Worm (Caenorhabditis elegans) whole organism, L4 larva: Measurements from ENCODE around the gene msp-152.
A peak's percentile ranks its signal among the peaks of the same experiment; 100 is the strongest.
"Not testable (repeated sequence)": the region's sequence is repeated elsewhere in the genome, so short reads cannot be mapped to it uniquely, and the experiment has no call there.

Experiments used
- D1046.2 ChIP-seq: fragments of 200-800 bp; sonication (Bioruptor generic); IDR thresholded peaks from 2 replicates; pipeline ENCODE4 v1.3.6; 2022; ENCODE audit warnings: missing genetic modification characterization, missing compliant biosample characterization
- F10B5.3 ChIP-seq: sonication (generic microtip); optimal IDR thresholded peaks from 2 replicates; lab custom pipeline; 2016; ENCODE audit warnings: mild to moderate bottlenecking, missing genetic modification characterization, missing compliant biosample characterization
- F26F4.8 ChIP-seq: fragments of 200-800 bp; sonication (Bioruptor generic); conservative IDR thresholded peaks from 2 replicates; pipeline ENCODE4 v1.3.6; 2022; ENCODE audit warnings: missing genetic modification characterization, missing compliant biosample characterization
- T20F7.1 ChIP-seq: fragments of 200-800 bp; sonication (Bioruptor generic); optimal IDR thresholded peaks from 2 replicates; lab custom pipeline; 2018; ENCODE audit warnings: mild to moderate bottlenecking, missing genetic modification characterization, missing compliant biosample characterization
- T26A8.4 ChIP-seq: fragments of 200-800 bp; sonication (Bioruptor generic); IDR thresholded peaks from 2 replicates; pipeline ENCODE4 v1.3.6; 2022; ENCODE audit warnings: missing genetic modification characterization, missing compliant biosample characterization
- Y48G9A.11 ChIP-seq: fragments of 200-800 bp; sonication (Bioruptor generic); IDR thresholded peaks from 2 replicates; pipeline ENCODE4 v1.3.6; 2022; ENCODE audit warnings: missing genetic modification reagents, missing genetic modification characterization, missing compliant biosample characterization
- ZK546.5 ChIP-seq, 2 experiments: sonication (generic microtip); optimal IDR thresholded peaks; 2 replicates each; lab custom pipeline; 2017; ENCODE audit warnings: missing biosample characterization in 2 of 2, missing genetic modification characterization in 2 of 2
- aha-1 ChIP-seq: fragments of 150-350 bp; peaks from one replicate; lab custom pipeline; 2014; ENCODE audit warnings: missing biosample characterization, missing genetic modification characterization
- aly-2 ChIP-seq: sonication (generic microtip); optimal IDR thresholded peaks from 2 replicates; lab custom pipeline; 2018; ENCODE audit warnings: missing biosample characterization, missing genetic modification characterization
- ceh-20 ChIP-seq: fragments of 200-800 bp; sonication (Bioruptor generic); IDR thresholded peaks from 2 replicates; pipeline ENCODE4 v1.3.6; 2022; ENCODE audit warnings: missing genetic modification reagents, missing genetic modification characterization, missing compliant biosample characterization
- ceh-44 ChIP-seq: fragments of 200-800 bp; sonication (Bioruptor generic); IDR thresholded peaks from 2 replicates; pipeline ENCODE4 v1.3.6; 2022; ENCODE audit warnings: missing genetic modification reagents, missing genetic modification characterization, missing compliant biosample characterization
- ceh-62 ChIP-seq: sonication (generic microtip); optimal IDR thresholded peaks from 2 replicates; lab custom pipeline; 2017; ENCODE audit warnings: missing biosample characterization, missing genetic modification characterization
- ceh-82 ChIP-seq: sonication (generic microtip); optimal IDR thresholded peaks from 2 replicates; lab custom pipeline; 2017; ENCODE audit warnings: missing biosample characterization, missing genetic modification characterization
- daf-12 ChIP-seq: fragments of 150-350 bp; optimal IDR thresholded peaks from 2 replicates; lab custom pipeline; 2014; ENCODE audit warnings: missing biosample characterization, missing genetic modification reagents, missing genetic modification characterization
- daf-19 ChIP-seq: fragments of 200-800 bp; sonication (Bioruptor generic); conservative IDR thresholded peaks from 2 replicates; pipeline ENCODE4 v1.3.6; 2022; ENCODE audit warnings: missing genetic modification characterization, missing compliant biosample characterization
- dmd-6 ChIP-seq: fragments of 200-800 bp; sonication (Bioruptor generic); IDR thresholded peaks from 2 replicates; pipeline ENCODE4 v1.3.6; 2022; ENCODE audit warnings: missing genetic modification reagents, missing genetic modification characterization, missing compliant biosample characterization
- dmd-8 ChIP-seq: fragments of 200-800 bp; sonication (Bioruptor generic); IDR thresholded peaks from 2 replicates; pipeline ENCODE4 v1.3.6; 2022; ENCODE audit warnings: missing genetic modification characterization, missing compliant biosample characterization
- dmd-9 ChIP-seq: fragments of 200-800 bp; sonication (Bioruptor generic); IDR thresholded peaks from 2 replicates; pipeline ENCODE4 v1.3.6; 2022; ENCODE audit warnings: missing genetic modification reagents, missing genetic modification characterization, missing compliant biosample characterization
- dpl-1 ChIP-seq: fragments of 150-350 bp; optimal IDR thresholded peaks from 2 replicates; lab custom pipeline; 2014; ENCODE audit warnings: missing biosample characterization, missing genetic modification reagents, missing genetic modification characterization
- dve-1 ChIP-seq: sonication (generic microtip); optimal IDR thresholded peaks from 2 replicates; lab custom pipeline; 2017; ENCODE audit warnings: antibody characterized with exemption, mild to moderate bottlenecking, missing genetic modification characterization, missing compliant biosample characterization; ENCODE audit not compliant: insufficient read depth
- fkh-10 ChIP-seq: fragments of 150-350 bp; optimal IDR thresholded peaks from 2 replicates; lab custom pipeline; 2014; ENCODE audit warnings: missing biosample characterization, missing genetic modification reagents, missing genetic modification characterization
- fos-1 ChIP-seq: fragments of 150-350 bp; optimal IDR thresholded peaks from 2 replicates; lab custom pipeline; 2014; ENCODE audit warnings: missing biosample characterization, missing genetic modification characterization
- hlh-11 ChIP-seq: fragments of 200-800 bp; sonication (Bioruptor generic); optimal IDR thresholded peaks from 2 replicates; lab custom pipeline; 2018; ENCODE audit warnings: mild to moderate bottlenecking, missing genetic modification characterization, missing compliant biosample characterization
- lin-13 ChIP-seq: fragments of 150-350 bp; optimal IDR thresholded peaks from 2 replicates; lab custom pipeline; 2014; ENCODE audit warnings: missing biosample characterization, missing genetic modification reagents, missing genetic modification characterization
- lin-15B ChIP-seq: fragments of 150-350 bp; sonication (generic microtip); optimal IDR thresholded peaks from 3 replicates; lab custom pipeline; 2014; ENCODE audit warnings: missing biosample characterization, missing genetic modification characterization
- lin-38 ChIP-seq: fragments of 200-800 bp; sonication (Bioruptor generic); IDR thresholded peaks from 2 replicates; pipeline ENCODE4 v1.3.6; 2022; ENCODE audit warnings: missing genetic modification reagents, missing genetic modification characterization, missing compliant biosample characterization
- lsy-2 ChIP-seq, 2 experiments: fragments of 150-350 bp in 1 of 2; sonication (generic microtip) in 1 of 2; optimal IDR thresholded peaks; 2 replicates each; lab custom pipeline; 2014 to 2017; ENCODE audit warnings: missing biosample characterization in 2 of 2, missing genetic modification characterization in 2 of 2
- madf-5 ChIP-seq, 2 experiments: fragments of 200-800 bp; sonication (Bioruptor generic); IDR thresholded peaks; 2 replicates each; pipeline ENCODE4 v1.3.6; 2022; ENCODE audit warnings: missing compliant biosample characterization in 2 of 2, missing genetic modification characterization in 2 of 2
- madf-9 ChIP-seq: fragments of 200-800 bp; sonication (Bioruptor generic); conservative IDR thresholded peaks from 2 replicates; pipeline ENCODE4 v1.3.6; 2022; ENCODE audit warnings: missing genetic modification reagents, missing genetic modification characterization, missing compliant biosample characterization
- mdt-29 ChIP-seq: fragments of 200-800 bp; sonication (Bioruptor generic); IDR thresholded peaks from 2 replicates; pipeline ENCODE4 v1.3.6; 2022; ENCODE audit warnings: missing genetic modification reagents, missing genetic modification characterization, missing compliant biosample characterization
- nhr-10 ChIP-seq: fragments of 150-350 bp; optimal IDR thresholded peaks from 2 replicates; lab custom pipeline; 2014; ENCODE audit warnings: missing biosample characterization, missing genetic modification characterization
- nhr-28 ChIP-seq: fragments of 150-350 bp; optimal IDR thresholded peaks from 2 replicates; lab custom pipeline; 2014; ENCODE audit warnings: missing biosample characterization, missing genetic modification characterization
- nhr-41 ChIP-seq: fragments of 200-800 bp; sonication (Bioruptor generic); IDR thresholded peaks from 2 replicates; pipeline ENCODE4 v1.3.6; 2022; ENCODE audit warnings: missing genetic modification reagents, missing genetic modification characterization, missing compliant biosample characterization
- nhr-42 ChIP-seq: fragments of 200-800 bp; sonication (Bioruptor generic); IDR thresholded peaks from 2 replicates; pipeline ENCODE4 v1.3.6; 2022; ENCODE audit warnings: missing genetic modification characterization, missing compliant biosample characterization
- nhr-48 ChIP-seq: sonication (generic microtip); optimal IDR thresholded peaks from 2 replicates; lab custom pipeline; 2016; ENCODE audit warnings: mild to moderate bottlenecking, missing genetic modification characterization, missing compliant biosample characterization
- pha-4 ChIP-seq, 2 experiments: fragments of 150-350 bp in 1 of 2; fragments of 200-800 bp in 1 of 2; sonication (Bioruptor generic) in 1 of 2; IDR thresholded peaks in 1 of 2; optimal IDR thresholded peaks in 1 of 2; 2 replicates each; pipeline versions ENCODE4 v1.3.6 to Lab custom; 2014 to 2022; ENCODE audit warnings: missing genetic modification characterization in 2 of 2, missing genetic modification reagents in 2 of 2, missing biosample characterization in 1 of 2, missing compliant biosample characterization in 1 of 2
- php-3 ChIP-seq: fragments of 200-800 bp; sonication (Bioruptor generic); IDR thresholded peaks from 2 replicates; pipeline ENCODE4 v1.3.6; 2022; ENCODE audit warnings: missing genetic modification reagents, missing genetic modification characterization, missing compliant biosample characterization
- rbr-2 ChIP-seq: sonication (generic microtip); optimal IDR thresholded peaks from 2 replicates; lab custom pipeline; 2016; ENCODE audit warnings: missing genotype, missing genetic modification characterization, missing compliant biosample characterization
- saeg-2 ChIP-seq: fragments of 200-800 bp; sonication (Bioruptor generic); IDR thresholded peaks from 2 replicates; pipeline ENCODE4 v1.3.6; 2022; ENCODE audit warnings: missing genetic modification reagents, missing genetic modification characterization, missing compliant biosample characterization
- snpc-1.2 ChIP-seq: fragments of 200-800 bp; sonication (Bioruptor generic); IDR thresholded peaks from 2 replicates; pipeline ENCODE4 v1.3.6; 2022; ENCODE audit warnings: missing genetic modification reagents, missing genetic modification characterization, missing compliant biosample characterization
- spr-1 ChIP-seq: sonication (generic microtip); optimal IDR thresholded peaks from 2 replicates; lab custom pipeline; 2016; ENCODE audit warnings: mild to moderate bottlenecking, missing genetic modification characterization, missing compliant biosample characterization
- spr-3 ChIP-seq: fragments of 200-800 bp; sonication (Bioruptor generic); optimal IDR thresholded peaks from 2 replicates; lab custom pipeline; 2018; ENCODE audit warnings: mild to moderate bottlenecking, missing genetic modification characterization, missing compliant biosample characterization
- ztf-7 ChIP-seq: fragments of 150-350 bp; optimal IDR thresholded peaks from 2 replicates; lab custom pipeline; 2014; ENCODE audit warnings: missing biosample characterization, missing genetic modification characterization

The msp-152 gene

DNA sequence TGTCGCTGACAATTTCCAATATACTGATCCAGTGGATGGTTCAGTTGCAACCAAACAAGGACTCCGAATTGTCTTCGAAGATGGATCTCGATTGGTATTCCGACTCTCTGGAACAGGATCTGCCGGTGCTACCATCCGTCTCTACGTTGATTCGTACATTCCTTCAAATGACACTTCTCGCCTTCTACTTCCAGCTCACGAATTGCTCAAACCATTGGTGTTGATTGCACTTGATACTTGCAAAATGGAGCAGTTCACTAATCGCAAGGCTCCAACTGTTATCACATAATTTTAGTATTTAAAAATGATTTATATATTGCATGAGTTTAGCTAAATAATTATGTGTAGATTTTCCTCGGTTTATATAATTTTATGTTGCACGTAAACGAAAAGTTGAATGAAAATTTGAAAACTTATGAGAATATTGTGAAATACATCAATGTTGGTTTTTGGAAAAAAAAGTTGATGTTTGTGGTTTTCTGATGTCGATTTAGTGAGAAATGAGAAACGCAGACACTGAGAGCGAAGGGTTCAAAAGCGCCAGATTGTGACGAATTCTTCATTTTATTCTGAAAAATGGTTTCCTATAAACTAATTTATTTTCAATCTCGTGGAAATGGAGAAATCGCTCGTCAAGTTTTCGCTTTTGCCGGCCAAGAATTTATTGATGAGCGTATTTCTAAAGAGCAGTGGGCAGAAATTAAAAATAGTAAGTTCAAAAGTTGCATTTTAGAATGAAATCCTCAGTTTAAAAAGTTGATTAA is 41.6 kb upstream of the msp-152 start, which contains the start of gene gst-9 (continued):
- TF ChIP-seq spr-3 (GFP tag; lab: Kevin White, UChicago) = peak; percentile 25
- TF ChIP-seq hlh-11 (tag; lab: Kevin White, UChicago) = peak; percentile 42
- TF ChIP-seq lsy-2 (tag; optimal IDR thresholded peaks at IDR 0.05; lab: Kevin White, UChicago) = peak in 1 of 2 experiments; percentile 61
- peak; percentile 65 for TF ChIP-seq aha-1 (tag; lab: Kevin White, UChicago)
- TF ChIP-seq Y48G9A.11 (GFP tag; lab: Robert Waterston, UW) = no peak
- TF ChIP-seq ceh-44 = no peak
- peak; percentile 56 for TF ChIP-seq nhr-28 (tag; lab: Kevin White, UChicago)
- TF ChIP-seq madf-5 (GFP tag; IDR thresholded peaks at IDR 0.05; lab: Robert Waterston, UW) = no peak
- peak; percentile 23 for TF ChIP-seq spr-1
- 0 out of 2 replicates have a peak, but pooled peaks have one; percentile 8 for TF ChIP-seq dmd-6 (GFP tag; lab: Robert Waterston, UW)

ce11 chrII:4892594-4892993 is 40.2 kb upstream of the msp-152 start, which contains the start of gene msp-33:
TSS of gene msp-33 (minus strand) at chrII:4892694.
- TF ChIP-seq aha-1 (tag; lab: Kevin White, UChicago) (peak; percentile 1), lin-15B (tag; lab: Kevin White, UChicago) (no peak), F10B5.3 (tag; lab: Kevin White, UChicago) (no peak), saeg-2 (GFP tag; lab: Robert Waterston, UW) (no peak)

DNA sequence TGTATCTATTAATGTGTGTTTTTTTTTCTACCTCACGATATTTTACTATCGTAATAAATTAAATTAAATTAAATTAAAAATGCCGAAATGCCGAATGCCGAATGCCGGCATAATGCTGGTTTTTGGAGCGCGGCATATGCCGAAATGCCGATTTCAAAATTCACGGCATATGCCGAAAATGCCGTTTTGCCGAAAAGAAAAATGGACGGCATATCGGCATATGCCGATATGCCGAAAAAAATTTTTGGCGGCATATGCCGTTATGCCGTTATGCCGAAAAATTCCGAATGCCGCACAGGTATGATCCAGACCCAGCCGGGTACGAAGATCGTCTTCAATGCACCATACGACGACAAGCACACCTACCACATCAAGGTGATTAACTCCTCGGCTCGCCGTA is 34.3 kb upstream of the msp-152 start, which contains the start of gene msp-32:
Gene msp-32 (plus strand): TSS at position 301 of the 400 bp plus-strand sequence.
- TF ChIP-seq ZK546.5 (tag; optimal IDR thresholded peaks at IDR 0.05; lab: Kevin White, UChicago); nhr-10 (tag; lab: Kevin White, UChicago); saeg-2 (GFP tag; lab: Robert Waterston, UW): not testable (repeated sequence)

- TF ChIP-seq php-3 (GFP tag; lab: Robert Waterston, UW) (no peak), F26F4.8 (GFP tag; lab: Robert Waterston, UW) (no peak), ZK546.5 (tag; optimal IDR thresholded peaks at IDR 0.05; lab: Kevin White, UChicago) (no peak), dmd-8 (no peak), dmd-9 (GFP tag; lab: Robert Waterston, UW) (no peak), F10B5.3 (tag; lab: Kevin White, UChicago) (no peak), T26A8.4 (GFP tag; lab: Robert Waterston, UW) (0 out of 2 replicates have a peak, but pooled peaks have one; percentile 13), fkh-10 (no peak), nhr-48 (tag; lab: Kevin White, UChicago) (peak; percentile 1), fos-1 (tag; lab: Kevin White, UChicago) (no peak), rbr-2 (tag; lab: Kevin White, UChicago) (peak; percentile 27), dpl-1 (peak; percentile 54), ceh-20 (GFP tag; lab: Robert Waterston, UW) (no peak), aly-2 (no peak), ceh-82 (tag; lab: Kevin White, UChicago) (no peak), nhr-41 (no peak), mdt-29 (GFP tag; lab: Robert Waterston, UW) (no peak), lin-13 (GFP tag; lab: Kevin White, UChicago) (peak; percentile 46), ceh-62 (no peak), lin-38 (GFP tag; lab: Robert Waterston, UW) (peak; percentile 77), nhr-42 (GFP tag; lab: Robert Waterston, UW) (no peak), daf-12 (tag; lab: Kevin White, UChicago) (no peak), snpc-1.2 (no peak), D1046.2 (GFP tag; lab: Robert Waterston, UW) (no peak), dve-1 (peak; percentile 58), pha-4 (GFP tag; IDR thresholded peaks at IDR 0.05; lab: Robert Waterston, UW) (peak; percentile 22; the same call in 1 of the 2 replicates), pha-4 (tag; optimal IDR thresholded peaks at IDR 0.05; lab: Kevin White, UChicago) (no peak), T20F7.1 (peak; percentile 66), ztf-7 (no peak), madf-9 (GFP tag; lab: Robert Waterston, UW) (no peak), daf-19 (GFP tag; lab: Robert Waterston, UW) (0 out of 2 replicates have a peak, but pooled peaks have one; percentile 33)
Measured at ce11 chrII:4902035-4902434, 30.8 kb upstream of the msp-152 start, which contains the start of gene R05F9.9. TSS of gene R05F9.9 (minus strand) at chrII:4902100.
